3 worm cellular contexts compared by ENCODE assay signal in genomic region chrX:4998875-4999274, ce11.
TF ChIP-seq lines count a peak whose summit lies in the region.

TSS of gene set-30 (plus strand) at chrX:4999270.

TF ChIP-seq in whole organism, L1 larva, 84 proteins besides CTCF, POLR2A, EP300 and RAD21 (continued from another document):
- peak; percentile 18; the same call in 1 of the 2 replicates for TF ChIP-seq nhr-19 (GFP tag; conservative IDR thresholded peaks at IDR 0.05; lab: Robert Waterston, UW)
- no peak for TF ChIP-seq lin-35 (GFP tag; optimal IDR thresholded peaks at IDR 0.05; lab: Kevin White, UChicago)
TF ChIP-seq in whole organism, L1 larva: peak in this region for 5.

TF ChIP-seq in whole organism, late embryonic, 69 proteins besides CTCF, POLR2A, EP300 and RAD21 (continued from another document):
- TF ChIP-seq che-1 (tag; optimal IDR thresholded peaks at IDR 0.05; lab: Kevin White, UChicago) (no peak), pha-4 (tag; optimal IDR thresholded peaks at IDR 0.05; lab: Kevin White, UChicago) (no peak), pag-3 (tag; optimal IDR thresholded peaks at IDR 0.05; lab: Kevin White, UChicago; ENCODE audit: borderline replicate concordance) (no peak)

TF ChIP-seq in whole organism, mixed stage, embryonic, 35 proteins besides CTCF, POLR2A, EP300 and RAD21 (continued from another document):
- no peak for TF ChIP-seq nhr-12 (tag; optimal IDR thresholded peaks at IDR 0.05; lab: Kevin White, UChicago)
- TF ChIP-seq lsy-2 (tag; optimal IDR thresholded peaks at IDR 0.05; lab: Kevin White, UChicago), result no peak
- no peak for TF ChIP-seq nhr-2 (tag; optimal IDR thresholded peaks at IDR 0.05; lab: Kevin White, UChicago)
- TF ChIP-seq mep-1 (tag; optimal IDR thresholded peaks at IDR 0.05; lab: Kevin White, UChicago), result no peak
- no peak for TF ChIP-seq ztf-11 (tag; optimal IDR thresholded peaks at IDR 0.05; lab: Kevin White, UChicago)
